Fruit fly (Drosophila melanogaster) whole organism, embryonic: ENCODE data around the gene CG6652.

ENCODE experiments used
- Adf1 ChIP-seq: fragments of 200-800 bp; sonication (Bioruptor generic); IDR thresholded peaks from 2 replicates; pipeline ENCODE4 v1.3.6; 2022; ENCODE audit warnings: missing biosample characterization, missing genetic modification characterization
- Atf-2 ChIP-seq: fragments of 200-800 bp; sonication (Bioruptor generic); optimal IDR thresholded peaks from 2 replicates; lab custom pipeline; 2016; ENCODE audit warnings: missing biosample characterization, missing genetic modification characterization
- Atf6 ChIP-seq: fragments of 200-800 bp; sonication (Bioruptor generic); IDR thresholded peaks from 2 replicates; pipeline ENCODE4 v1.3.6; 2022; ENCODE audit warnings: missing biosample characterization, missing genetic modification characterization
- B-H2 ChIP-seq: fragments of 200-800 bp; sonication (Bioruptor generic); optimal IDR thresholded peaks from 2 replicates; lab custom pipeline; 2018; ENCODE audit warnings: missing biosample characterization, mild to moderate bottlenecking, missing genetic modification characterization
- CG10147 ChIP-seq: fragments of 200-800 bp; sonication (Bioruptor generic); optimal IDR thresholded peaks from 2 replicates; lab custom pipeline; 2019; ENCODE audit warnings: missing biosample characterization, mild to moderate bottlenecking, missing genetic modification characterization, moderate library complexity
- CG10274 ChIP-seq: fragments of 200-800 bp; sonication (Bioruptor generic); optimal IDR thresholded peaks from 3 replicates; lab custom pipeline; 2017; ENCODE audit warnings: missing biosample characterization, mild to moderate bottlenecking, missing genetic modification characterization
- CG10543 ChIP-seq: fragments of 200-800 bp; sonication (Bioruptor generic); optimal IDR thresholded peaks from 3 replicates; lab custom pipeline; 2017; ENCODE audit warnings: missing biosample characterization, mild to moderate bottlenecking, missing genetic modification characterization, moderate library complexity
- CG11560 ChIP-seq: fragments of 200-800 bp; sonication (Bioruptor generic); IDR thresholded peaks from 3 replicates; pipeline ENCODE4 v1.3.6; 2022; ENCODE audit warnings: missing biosample characterization, missing genetic modification characterization
- CG12769 ChIP-seq: fragments of 200-800 bp; sonication (Bioruptor generic); optimal IDR thresholded peaks from 2 replicates; lab custom pipeline; 2019; ENCODE audit warnings: missing biosample characterization, mild to moderate bottlenecking, missing genetic modification characterization, moderate library complexity
- CG13287 ChIP-seq: fragments of 200-800 bp; sonication (Bioruptor generic); IDR thresholded peaks from 2 replicates; pipeline ENCODE4 v1.3.6; 2022; ENCODE audit warnings: missing biosample characterization, missing genetic modification characterization; ENCODE audit not compliant: partially characterized antibody
- CG14441 ChIP-seq: fragments of 200-800 bp; sonication (Bioruptor generic); IDR thresholded peaks from 2 replicates; pipeline ENCODE4 v1.3.6; 2022; ENCODE audit warnings: missing biosample characterization, missing genetic modification characterization
- CG14965 ChIP-seq: fragments of 200-800 bp; sonication (Bioruptor generic); optimal IDR thresholded peaks from 2 replicates; lab custom pipeline; 2016; ENCODE audit warnings: missing biosample characterization, missing genetic modification characterization, borderline replicate concordance
- CG16815 ChIP-seq: fragments of 200-800 bp; sonication (Bioruptor generic); optimal IDR thresholded peaks from 3 replicates; lab custom pipeline; 2017; ENCODE audit warnings: missing biosample characterization, mild to moderate bottlenecking, missing genetic modification characterization
- CG17186 ChIP-seq: fragments of 200-800 bp; sonication (Bioruptor generic); optimal IDR thresholded peaks from 3 replicates; lab custom pipeline; 2017; ENCODE audit warnings: missing biosample characterization, missing genetic modification reagents, missing genetic modification characterization
- CG17361 ChIP-seq: fragments of 200-800 bp; sonication (Bioruptor generic); IDR thresholded peaks from 3 replicates; pipeline ENCODE4 v1.3.6; 2022; ENCODE audit warnings: missing biosample characterization, missing genetic modification characterization
- CG18599 ChIP-seq: fragments of 200-800 bp; sonication (Bioruptor generic); optimal IDR thresholded peaks from 3 replicates; lab custom pipeline; 2017; ENCODE audit warnings: missing biosample characterization, missing genetic modification characterization, mild to moderate bottlenecking, moderate library complexity, missing genetic modification reagents
- CG31365 ChIP-seq: fragments of 200-800 bp; sonication (Bioruptor generic); optimal IDR thresholded peaks from 2 replicates; lab custom pipeline; 2018; ENCODE audit warnings: missing biosample characterization, mild to moderate bottlenecking, missing genetic modification characterization
- CG32532 ChIP-seq: fragments of 200-800 bp; sonication (Bioruptor generic); IDR thresholded peaks from 2 replicates; pipeline ENCODE4 v1.3.6; 2022; ENCODE audit warnings: missing biosample characterization, missing genetic modification characterization
- CG34224 ChIP-seq: fragments of 200-800 bp; sonication (Bioruptor generic); IDR thresholded peaks from 3 replicates; pipeline ENCODE4 v1.3.6; 2022; ENCODE audit warnings: missing biosample characterization, missing genetic modification characterization; ENCODE audit not compliant: partially characterized antibody
- CG34422 ChIP-seq: fragments of 200-800 bp; sonication (Bioruptor generic); IDR thresholded peaks from 3 replicates; pipeline ENCODE4 v1.3.6; 2022; ENCODE audit warnings: missing biosample characterization, missing genetic modification characterization
- CG4328 ChIP-seq: fragments of 200-800 bp; sonication (Bioruptor generic); optimal IDR thresholded peaks from 3 replicates; lab custom pipeline; 2017; ENCODE audit warnings: missing biosample characterization, missing genetic modification reagents, missing genetic modification characterization
- CG4404 ChIP-seq: fragments of 200-800 bp; sonication (Bioruptor generic); IDR thresholded peaks from 2 replicates; pipeline ENCODE4 v1.3.6; 2022; ENCODE audit warnings: missing biosample characterization, missing genetic modification characterization
- CG4707 ChIP-seq: fragments of 200-800 bp; sonication (Bioruptor generic); optimal IDR thresholded peaks from 2 replicates; lab custom pipeline; 2018; ENCODE audit warnings: missing biosample characterization, mild to moderate bottlenecking, missing genetic modification characterization, moderate library complexity
- CG6854 ChIP-seq: fragments of 200-800 bp; sonication (Bioruptor generic); optimal IDR thresholded peaks from 3 replicates; lab custom pipeline; 2017; ENCODE audit warnings: missing biosample characterization, mild to moderate bottlenecking, missing genetic modification characterization
- CHES-1-like ChIP-seq: fragments of 200-800 bp; sonication (Bioruptor generic); optimal IDR thresholded peaks from 2 replicates; lab custom pipeline; 2016; ENCODE audit warnings: missing biosample characterization, missing genetic modification characterization
- Dad ChIP-seq: fragments of 200-800 bp; sonication (Bioruptor generic); optimal IDR thresholded peaks from 3 replicates; lab custom pipeline; 2016; ENCODE audit warnings: missing biosample characterization, missing genetic modification characterization
- Doc3 ChIP-seq: fragments of 200-800 bp; sonication (Bioruptor generic); IDR thresholded peaks from 3 replicates; pipeline ENCODE4 v1.3.6; 2022; ENCODE audit warnings: missing biosample characterization, missing genetic modification characterization; ENCODE audit not compliant: partially characterized antibody
- ERR ChIP-seq: fragments of 200-800 bp; sonication (Bioruptor generic); optimal IDR thresholded peaks from 2 replicates; lab custom pipeline; 2016; ENCODE audit warnings: missing biosample characterization, missing genetic modification characterization
- Elba2 ChIP-seq: fragments of 200-800 bp; sonication (Bioruptor generic); optimal IDR thresholded peaks from 3 replicates; lab custom pipeline; 2016; ENCODE audit warnings: missing biosample characterization, missing genetic modification characterization
- HLH4C ChIP-seq: fragments of 200-800 bp; sonication (Bioruptor generic); IDR thresholded peaks from 3 replicates; pipeline ENCODE4 v1.3.6; 2022; ENCODE audit warnings: missing biosample characterization, missing genetic modification characterization; ENCODE audit not compliant: partially characterized antibody
- HmgZ ChIP-seq: fragments of 200-800 bp; sonication (Bioruptor generic); optimal IDR thresholded peaks from 2 replicates; lab custom pipeline; 2018; ENCODE audit warnings: missing biosample characterization, mild to moderate bottlenecking, missing genetic modification characterization
- Meics ChIP-seq: fragments of 200-800 bp; sonication (Bioruptor generic); optimal IDR thresholded peaks from 2 replicates; lab custom pipeline; 2017; ENCODE audit warnings: missing biosample characterization, mild to moderate bottlenecking, missing genetic modification characterization
- ab ChIP-seq: fragments of 200-800 bp; sonication (Bioruptor generic); optimal IDR thresholded peaks from 2 replicates; lab custom pipeline; 2016; ENCODE audit warnings: missing biosample characterization, missing genetic modification characterization
- ara ChIP-seq: fragments of 200-800 bp; sonication (Bioruptor generic); IDR thresholded peaks from 2 replicates; pipeline ENCODE4 v1.3.6; 2022; ENCODE audit warnings: missing biosample characterization, missing genetic modification characterization
- ato ChIP-seq: fragments of 200-800 bp; sonication (Bioruptor generic); IDR thresholded peaks from 2 replicates; pipeline ENCODE4 v1.3.6; 2022; ENCODE audit warnings: missing biosample characterization, missing genetic modification characterization; ENCODE audit not compliant: partially characterized antibody
- bcd ChIP-seq: fragments of 200-800 bp; sonication (Bioruptor generic); optimal IDR thresholded peaks from 2 replicates; lab custom pipeline; 2017; ENCODE audit warnings: missing biosample characterization, mild to moderate bottlenecking, missing genetic modification characterization
- bigmax ChIP-seq: fragments of 200-800 bp; sonication (Bioruptor generic); optimal IDR thresholded peaks from 2 replicates; lab custom pipeline; 2018; ENCODE audit warnings: missing biosample characterization, mild to moderate bottlenecking, missing genetic modification characterization
- dmrt99B ChIP-seq: fragments of 200-800 bp; sonication (Bioruptor generic); optimal IDR thresholded peaks from 2 replicates; lab custom pipeline; 2018; ENCODE audit warnings: missing biosample characterization, mild to moderate bottlenecking, missing genetic modification characterization, moderate library complexity
- esg ChIP-seq: fragments of 200-800 bp; sonication (Bioruptor generic); conservative IDR thresholded peaks from 2 replicates; pipeline ENCODE4 v1.3.6; 2022; ENCODE audit warnings: missing biosample characterization, missing genetic modification characterization
- grn ChIP-seq: fragments of 200-800 bp; sonication (Bioruptor generic); optimal IDR thresholded peaks from 3 replicates; lab custom pipeline; 2017; ENCODE audit warnings: missing biosample characterization, missing genetic modification characterization
- lilli ChIP-seq: fragments of 200-800 bp; sonication (Bioruptor generic); optimal IDR thresholded peaks from 3 replicates; lab custom pipeline; 2016; ENCODE audit warnings: missing biosample characterization, missing genetic modification characterization
- nom ChIP-seq: fragments of 200-800 bp; sonication (Bioruptor generic); optimal IDR thresholded peaks from 2 replicates; lab custom pipeline; 2017; ENCODE audit warnings: missing biosample characterization, missing genetic modification characterization, mild to moderate bottlenecking, moderate library complexity, missing genetic modification reagents
- oc ChIP-seq: fragments of 200-800 bp; sonication (Bioruptor generic); optimal IDR thresholded peaks from 2 replicates; lab custom pipeline; 2018; ENCODE audit warnings: missing biosample characterization, mild to moderate bottlenecking, missing genetic modification characterization, moderate library complexity
- row ChIP-seq: fragments of 200-800 bp; sonication (Bioruptor generic); IDR thresholded peaks from 3 replicates; pipeline ENCODE4 v1.3.6; 2022; ENCODE audit warnings: missing biosample characterization, missing genetic modification characterization
- salm ChIP-seq: fragments of 200-800 bp; sonication (Bioruptor generic); optimal IDR thresholded peaks from 2 replicates; lab custom pipeline; 2018; ENCODE audit warnings: missing biosample characterization, mild to moderate bottlenecking, missing genetic modification characterization
- sim ChIP-seq: fragments of 200-800 bp; sonication (Bioruptor generic); IDR thresholded peaks from 2 replicates; pipeline ENCODE4 v1.3.6; 2022; ENCODE audit warnings: missing biosample characterization, missing genetic modification characterization
- sisA ChIP-seq: fragments of 200-800 bp; sonication (Bioruptor generic); IDR thresholded peaks from 2 replicates; pipeline ENCODE4 v1.3.6; 2022; ENCODE audit warnings: missing biosample characterization, missing genetic modification characterization
- sob ChIP-seq: fragments of 200-800 bp; sonication (Bioruptor generic); IDR thresholded peaks from 2 replicates; pipeline ENCODE4 v1.3.6; 2022; ENCODE audit warnings: missing biosample characterization, missing genetic modification characterization
- tup ChIP-seq: fragments of 200-800 bp; sonication (Bioruptor generic); optimal IDR thresholded peaks from 2 replicates; lab custom pipeline; 2016; ENCODE audit warnings: missing biosample characterization, mild to moderate bottlenecking, missing genetic modification characterization, moderate library complexity
- unpg ChIP-seq: fragments of 200-800 bp; sonication (Bioruptor generic); optimal IDR thresholded peaks from 3 replicates; lab custom pipeline; 2018; ENCODE audit warnings: missing biosample characterization, mild to moderate bottlenecking, missing genetic modification characterization, moderate library complexity

Gene CG6652

dm6 chr3L:17004218-17004759, 18.4 kb downstream of the CG6652 start (continued):
- peak; percentile 89 for TF ChIP-seq Atf-2
- peak; percentile 53 for TF ChIP-seq CG4328
- TF ChIP-seq CG10147 (GFP tag; lab: Kevin White, UChicago): peak; percentile 87
- peak; percentile 42 for TF ChIP-seq CG4707
- peak; percentile 50; the same call in 1 of the 2 replicates for TF ChIP-seq sim (GFP tag; lab: Robert Waterston, UW)
- TF ChIP-seq dmrt99B: peak; percentile 93
- peak; percentile 89 for TF ChIP-seq bcd (GFP tag; lab: Kevin White, UChicago)
- TF ChIP-seq CG11560 (tag; lab: Robert Waterston, UW): peak; percentile 72
- peak; percentile 88 for TF ChIP-seq lilli (GFP tag; lab: Kevin White, UChicago)
- no peak for TF ChIP-seq CG34224
- TF ChIP-seq ab (GFP tag; lab: Kevin White, UChicago): peak; percentile 54
- peak; percentile 73 for TF ChIP-seq CG16815 (GFP tag; lab: Kevin White, UChicago)
- TF ChIP-seq CG14965: peak; percentile 56
- TF ChIP-seq CG13287 (GFP tag; lab: Robert Waterston, UW): no peak
- peak; percentile 74 for TF ChIP-seq CG4404 (GFP tag; lab: Robert Waterston, UW)
- peak; percentile 66 for TF ChIP-seq CG12769 (tag; lab: Kevin White, UChicago)
- TF ChIP-seq Doc3 (GFP tag; lab: Robert Waterston, UW): no peak
- TF ChIP-seq ato (GFP tag; lab: Robert Waterston, UW): no peak
- TF ChIP-seq salm (tag; lab: Kevin White, UChicago): peak; percentile 79
- TF ChIP-seq row (GFP tag; lab: Robert Waterston, UW): peak; percentile 83
- TF ChIP-seq ERR (GFP tag; lab: Kevin White, UChicago): peak; percentile 74
- peak; percentile 92 for TF ChIP-seq esg (GFP tag; lab: Robert Waterston, UW)
- TF ChIP-seq CG17186 (GFP tag; lab: Kevin White, UChicago): peak; percentile 70
- peak; percentile 33 for TF ChIP-seq Elba2 (GFP tag; lab: Kevin White, UChicago)
- peak; percentile 82 for TF ChIP-seq CG10274 (GFP tag; lab: Kevin White, UChicago)
- TF ChIP-seq grn (GFP tag; lab: Kevin White, UChicago): peak; percentile 49
- TF ChIP-seq B-H2 (GFP tag; lab: Kevin White, UChicago): no peak
- TF ChIP-seq HLH4C: no peak
- TF ChIP-seq unpg (GFP tag; lab: Kevin White, UChicago): peak; percentile 88
- no peak for TF ChIP-seq bigmax
- no peak for TF ChIP-seq CG31365 (tag; lab: Kevin White, UChicago)
- TF ChIP-seq Atf6 (GFP tag; lab: Robert Waterston, UW): peak; percentile 86
- TF ChIP-seq Adf1 (GFP tag; lab: Robert Waterston, UW): peak; percentile 56
- TF ChIP-seq CG17361: peak; percentile 88
- peak; percentile 88 for TF ChIP-seq CG14441 (GFP tag; lab: Robert Waterston, UW)
- TF ChIP-seq nom: peak; percentile 89
- TF ChIP-seq ara: peak; percentile 31; the same call in 1 of the 2 replicates
- peak; percentile 88 for TF ChIP-seq sisA (GFP tag; lab: Robert Waterston, UW)
- TF ChIP-seq Dad (GFP tag; lab: Kevin White, UChicago): peak; percentile 84
- peak; percentile 70 for TF ChIP-seq sob (GFP tag; lab: Robert Waterston, UW)
- TF ChIP-seq CG18599 (GFP tag; lab: Kevin White, UChicago): peak; percentile 91
- TF ChIP-seq CG32532 (GFP tag; lab: Robert Waterston, UW): peak; percentile 87
- TF ChIP-seq CG6854 (GFP tag; lab: Kevin White, UChicago): peak; percentile 73
- TF ChIP-seq oc (tag; lab: Kevin White, UChicago): peak; percentile 50
- TF ChIP-seq CHES-1-like (GFP tag; lab: Kevin White, UChicago): peak; percentile 92
- peak; percentile 67 for TF ChIP-seq CG10543 (GFP tag; lab: Kevin White, UChicago)
- peak; percentile 67 for TF ChIP-seq tup (GFP tag; lab: Kevin White, UChicago)
- peak; percentile 85 for TF ChIP-seq Meics (GFP tag; lab: Kevin White, UChicago)
- peak; percentile 80 for TF ChIP-seq HmgZ
- TF ChIP-seq CG34422 (GFP tag; lab: Robert Waterston, UW): peak; percentile 88
